Worm (Caenorhabditis elegans) whole organism, L1 larva: ENCODE data around the gene C14C6.2.

Experiments used
- ama-1 ChIP-seq: fragments of 150-350 bp; optimal IDR thresholded peaks from 2 replicates; lab custom pipeline; 2014
- ces-1 ChIP-seq: fragments of 150-350 bp; optimal IDR thresholded peaks from 2 replicates; lab custom pipeline; 2014; ENCODE audit warnings: missing biosample characterization, missing genetic modification reagents, missing genetic modification characterization
- egl-13 ChIP-seq: sonication (generic microtip); optimal IDR thresholded peaks from 2 replicates; lab custom pipeline; 2016; ENCODE audit warnings: missing genotype, missing genetic modification reagents, missing genetic modification characterization, missing compliant biosample characterization
- egl-27 ChIP-seq, 2 experiments: fragments of 150-350 bp in 1 of 2; sonication (generic microtip); optimal IDR thresholded peaks; 3 replicates each; lab custom pipeline; 2017 to 2018; ENCODE audit warnings: missing biosample characterization in 2 of 2, missing genetic modification characterization in 2 of 2, missing genetic modification reagents in 2 of 2
- fkh-10 ChIP-seq: sonication (generic microtip); optimal IDR thresholded peaks from 2 replicates; lab custom pipeline; 2017; ENCODE audit warnings: missing biosample characterization, missing genetic modification reagents, missing genetic modification characterization
- fos-1 ChIP-seq: fragments of 150-350 bp; optimal IDR thresholded peaks from 2 replicates; lab custom pipeline; 2014; ENCODE audit warnings: missing biosample characterization, missing genetic modification characterization
- mab-9 ChIP-seq: fragments of 200-800 bp; sonication (Bioruptor generic); IDR thresholded peaks from 2 replicates; pipeline ENCODE4 v1.3.6; 2022; ENCODE audit warnings: missing genetic modification reagents, missing genetic modification characterization, missing compliant biosample characterization
- nhr-76 ChIP-seq: sonication (generic microtip); optimal IDR thresholded peaks from 2 replicates; lab custom pipeline; 2017; ENCODE audit warnings: missing biosample characterization, missing genetic modification characterization
- pag-3 ChIP-seq: sonication (generic microtip); optimal IDR thresholded peaks from 2 replicates; lab custom pipeline; 2017; ENCODE audit warnings: missing genetic modification characterization, mild to moderate bottlenecking, missing compliant biosample characterization, antibody characterized with exemption, borderline replicate concordance; ENCODE audit not compliant: insufficient read depth
- rnt-1 ChIP-seq: sonication (generic microtip); optimal IDR thresholded peaks from 2 replicates; lab custom pipeline; 2016; ENCODE audit warnings: mild to moderate bottlenecking, missing genetic modification characterization, moderate library complexity, missing compliant biosample characterization

ce11 chrV:552406-552805, 10.5 kb upstream of the C14C6.2 start:
- TF ChIP-seq fos-1 (tag; lab: Kevin White, UChicago), result no peak
- no peak for TF ChIP-seq egl-27 (tag; optimal IDR thresholded peaks at IDR 0.05; lab: Kevin White, UChicago)
- TF ChIP-seq nhr-76 (tag; lab: Kevin White, UChicago), result no peak
- no peak for TF ChIP-seq ces-1 (GFP tag; lab: Kevin White, UChicago)
- TF ChIP-seq fkh-10 (GFP tag; lab: Kevin White, UChicago), result no peak
- no peak for TF ChIP-seq egl-13
- no peak for TF ChIP-seq mab-9 (GFP tag; lab: Robert Waterston, UW)
- TF ChIP-seq ama-1, result no peak
- TF ChIP-seq pag-3 (tag; lab: Kevin White, UChicago), result no peak
- no peak for TF ChIP-seq rnt-1 (tag; lab: Kevin White, UChicago)
